Fruit fly (Drosophila melanogaster): ENCODE data around the gene bur.
A peak's percentile ranks its signal among the peaks of the same experiment; 100 is the strongest.

The bur gene

DNA sequence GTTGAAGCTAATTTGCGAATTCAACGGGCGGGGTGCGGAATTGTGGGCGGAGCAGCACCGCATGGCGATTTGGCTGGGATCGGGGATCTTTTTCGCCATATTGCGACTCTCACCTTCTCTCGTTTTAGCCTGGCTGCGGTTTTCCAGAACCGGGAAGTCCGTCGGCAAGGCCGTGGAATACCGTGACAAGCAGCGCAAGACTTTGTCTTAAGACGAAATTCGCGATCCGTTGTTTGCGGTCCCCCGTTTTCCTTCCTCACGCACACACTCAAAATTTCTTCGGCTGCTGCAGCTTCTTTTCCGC, 314 bp downstream of the bur start:
- no peak for TF ChIP-seq noc (tag; optimal IDR thresholded peaks at IDR 0.05)

DNA sequence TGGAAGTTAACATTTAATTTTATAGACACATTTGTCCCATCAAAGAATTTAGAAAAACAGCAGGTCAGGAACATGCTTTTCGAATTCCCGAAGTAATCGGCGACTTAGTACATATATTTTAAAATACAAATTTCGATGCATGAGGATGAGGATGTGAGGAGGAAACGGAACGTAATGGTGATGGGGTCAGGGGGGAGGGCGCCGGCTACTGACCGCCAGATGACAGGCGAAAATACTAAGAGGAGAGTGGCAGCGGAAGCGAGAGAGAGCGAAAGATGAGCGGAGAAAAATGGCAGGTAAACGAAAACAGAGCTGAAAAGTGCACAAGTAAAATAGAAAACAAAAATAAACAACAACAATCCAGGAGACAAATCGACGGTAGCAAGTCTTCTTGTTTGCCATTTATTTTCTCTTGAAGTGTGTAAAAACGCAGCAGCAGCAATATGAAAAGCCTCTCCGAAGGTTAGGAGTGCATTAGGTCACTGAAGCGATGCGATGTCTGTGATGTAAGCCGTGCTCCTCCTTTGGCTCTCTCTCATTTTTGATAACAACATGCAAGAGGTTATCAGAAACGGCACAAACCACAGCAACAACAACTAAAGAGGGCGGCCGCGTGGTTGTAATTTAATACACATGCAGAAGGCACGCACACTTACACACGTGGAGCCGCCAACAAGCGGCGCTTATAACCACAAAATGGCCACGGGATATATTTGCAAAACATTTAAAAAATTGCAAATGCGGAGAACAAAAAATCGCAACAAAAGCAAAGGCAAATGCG, 857 bp downstream of the bur start:
- no peak for TF ChIP-seq noc (tag; optimal IDR thresholded peaks at IDR 0.05)

DNA sequence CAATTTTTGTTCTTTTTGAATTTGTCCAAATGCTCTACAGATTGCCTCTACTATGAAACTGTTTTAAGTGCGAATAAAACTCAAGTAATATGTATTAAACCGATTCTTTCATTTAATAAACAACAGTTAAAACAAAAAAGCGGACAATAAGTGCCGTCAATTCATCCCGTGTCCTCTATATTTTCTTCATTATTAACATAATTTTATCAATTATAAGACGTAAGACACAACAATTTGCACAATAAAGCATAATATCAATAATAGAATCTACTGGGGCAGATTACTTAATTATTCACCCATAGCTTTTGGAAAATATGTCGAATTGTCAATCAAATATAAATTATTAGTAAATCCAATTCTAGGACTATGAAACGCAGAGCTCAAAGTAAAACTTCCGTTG, 6.6 kb downstream of the bur start, which contains the start of gene CG31627:
Gene CG31627 (plus strand): TSS at position 301 of the 400 bp plus-strand sequence.
- no peak for TF ChIP-seq noc (tag; optimal IDR thresholded peaks at IDR 0.05)

DNA sequence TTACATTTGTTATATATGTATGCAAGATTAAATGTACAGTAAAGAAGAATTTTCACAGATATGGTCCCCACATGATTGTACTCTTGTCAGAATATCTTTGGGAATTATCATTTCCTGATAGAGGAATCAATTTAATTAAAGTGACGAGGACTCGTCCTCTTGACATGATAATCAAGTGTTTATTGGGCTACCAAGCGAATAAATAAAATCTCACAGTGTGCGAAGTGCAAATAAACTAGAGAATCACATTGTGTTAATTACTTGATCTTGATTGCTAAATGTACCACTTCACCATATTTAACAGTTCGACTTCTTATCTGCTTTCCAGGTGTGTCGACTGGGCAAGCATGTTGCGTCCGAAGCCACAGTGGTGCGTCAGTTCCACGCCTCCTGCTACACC, 9.6 kb downstream of the bur start:
- TF ChIP-seq noc (tag; optimal IDR thresholded peaks at IDR 0.05): no peak

DNA sequence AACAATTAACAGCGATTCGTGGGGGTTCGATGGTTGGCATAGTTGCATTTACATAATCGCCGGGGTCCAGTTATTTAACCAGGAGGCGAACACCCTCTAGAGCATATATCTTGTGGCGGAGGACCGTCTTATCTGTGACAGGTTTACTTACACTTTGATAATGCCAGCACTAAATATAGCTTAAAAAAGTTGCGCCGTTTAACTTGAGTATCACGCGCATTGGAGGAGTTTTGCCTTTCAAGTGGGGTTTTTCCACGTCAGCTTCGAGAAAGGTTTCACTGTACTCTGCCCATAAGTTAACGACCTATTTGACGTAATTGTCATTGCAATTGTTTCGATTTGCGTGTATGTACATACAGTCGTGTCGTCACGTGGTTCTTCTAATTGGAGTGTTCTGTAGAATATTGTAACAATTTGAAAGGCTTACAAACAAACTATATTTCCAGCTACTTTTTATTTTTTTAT, 10.3 kb downstream of the bur start:
- no peak for TF ChIP-seq noc (tag; optimal IDR thresholded peaks at IDR 0.05)

DNA sequence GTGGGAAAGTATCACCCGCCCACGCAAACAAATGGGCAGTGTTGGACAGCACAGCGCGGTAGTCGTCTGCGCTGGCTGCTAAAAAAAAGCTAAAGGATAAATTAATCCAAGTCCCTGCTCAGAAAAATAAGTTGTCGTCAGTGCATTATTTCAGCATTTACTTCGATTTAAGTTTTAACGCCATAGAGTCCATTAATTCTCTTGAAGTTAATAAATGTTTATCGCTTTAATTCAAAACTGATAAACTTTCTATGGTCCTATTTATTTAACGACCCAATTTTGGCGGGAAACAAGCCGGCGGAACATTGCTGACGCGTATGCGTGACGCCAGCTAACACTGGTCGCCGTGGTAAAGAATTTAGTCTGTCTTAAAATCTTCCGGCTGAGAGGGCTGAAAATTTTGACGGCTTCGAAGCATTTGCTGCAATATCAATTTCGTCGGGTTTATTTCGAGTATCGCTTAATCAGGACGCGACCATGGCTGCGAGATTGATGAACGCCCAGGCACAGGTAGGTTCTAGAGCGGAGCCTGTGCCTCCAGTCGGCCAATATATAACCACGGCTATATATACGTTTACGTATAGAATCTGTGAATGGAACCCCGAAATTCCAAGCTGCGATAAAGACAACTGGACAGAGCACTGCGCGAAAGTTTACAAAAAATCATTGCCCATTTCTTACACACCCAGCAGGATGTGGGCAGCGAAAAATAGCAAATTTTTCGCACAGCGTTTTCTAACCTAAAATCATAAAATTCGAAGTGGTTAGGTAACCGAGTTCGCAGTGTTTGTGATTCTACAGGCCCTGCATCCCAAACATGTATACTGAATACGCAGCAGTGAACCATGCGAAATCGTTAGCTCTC, 11.0 kb downstream of the bur start, which contains the start of the genes mAcon1, CG43345 and CG43346:
Gene mAcon1 (plus strand): TSS at position 276 of the 865 bp plus-strand sequence.
Gene CG43345 (minus strand): TSS at position 287 of the 865 bp plus-strand sequence.
Gene CG43346 (minus strand): TSS at position 287 of the 865 bp plus-strand sequence.
- TF ChIP-seq noc (tag; optimal IDR thresholded peaks at IDR 0.05): peak; percentile 91

DNA sequence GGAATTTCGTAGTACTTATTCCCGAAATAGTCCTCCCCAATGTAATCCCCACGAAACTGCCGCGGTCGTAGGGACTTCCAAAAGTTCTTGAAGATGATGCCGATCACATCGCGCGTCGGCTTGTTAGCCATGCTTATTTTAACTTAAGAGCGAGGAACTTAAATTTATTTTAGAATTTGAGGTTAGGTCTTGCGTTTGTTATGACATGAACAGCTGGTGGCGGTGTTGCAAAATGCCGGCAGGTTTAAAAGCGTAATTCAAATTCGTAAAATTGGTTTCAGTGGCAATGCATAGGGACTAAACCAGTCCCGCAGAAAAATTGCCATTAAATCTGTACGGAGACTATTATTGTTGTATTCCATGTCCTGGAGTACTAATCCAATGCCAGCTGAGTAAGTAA, 13.1 kb downstream of the bur start:
- peak; percentile 17 for TF ChIP-seq noc (tag; optimal IDR thresholded peaks at IDR 0.05)

DNA sequence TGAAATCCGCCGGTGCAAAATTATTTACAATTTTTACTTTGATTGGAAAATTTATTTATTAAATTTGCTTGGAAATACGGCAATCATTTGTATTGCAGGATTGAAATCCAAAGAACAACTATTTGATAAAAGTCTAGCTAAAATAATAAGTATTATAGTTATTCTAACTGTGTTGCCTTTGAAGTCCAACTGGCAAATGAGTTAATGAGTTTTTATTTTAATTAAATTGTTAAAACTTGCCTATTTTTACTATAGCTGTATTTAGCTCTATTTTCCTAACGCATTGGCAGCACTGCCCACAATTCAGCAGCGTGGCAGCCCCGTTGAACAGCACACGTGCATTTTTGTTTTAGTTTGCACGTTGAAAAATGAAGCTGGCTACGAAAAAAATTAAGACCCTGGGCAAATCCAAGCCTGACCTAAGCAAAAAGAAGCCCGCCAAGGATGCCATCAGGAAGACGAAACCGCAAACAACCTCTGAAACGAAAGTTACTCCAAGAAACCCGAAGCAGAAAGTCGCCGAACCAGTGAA, 16.1 kb downstream of the bur start, which contains the start of gene Noc2:
Gene Noc2 (plus strand): TSS at position 331 of the 532 bp plus-strand sequence.
- no peak for TF ChIP-seq noc (tag; optimal IDR thresholded peaks at IDR 0.05)

DNA sequence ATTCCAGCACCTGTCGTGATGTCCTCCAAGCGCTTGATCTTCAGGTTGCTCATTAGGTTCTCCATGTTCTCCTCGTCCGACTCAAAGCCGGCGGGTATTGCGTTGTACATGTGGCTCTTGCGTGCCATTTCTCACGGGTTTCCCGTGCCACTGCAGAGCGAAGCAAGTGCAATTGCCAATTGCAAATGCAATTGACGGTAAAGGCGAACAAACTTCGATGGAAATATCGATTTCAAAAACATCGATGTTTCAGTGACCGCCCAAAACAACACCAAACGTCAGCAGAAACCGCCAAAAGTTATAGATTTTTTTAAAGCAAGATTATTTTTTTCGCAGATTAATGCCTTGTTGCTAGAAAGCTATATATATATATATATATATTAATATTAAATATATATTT, 16.6 kb downstream of the bur start, which contains the start of gene Nbr:
Gene Nbr (minus strand): TSS at position 209 of the 400 bp plus-strand sequence.
- TF ChIP-seq noc (tag; optimal IDR thresholded peaks at IDR 0.05): no peak

DNA sequence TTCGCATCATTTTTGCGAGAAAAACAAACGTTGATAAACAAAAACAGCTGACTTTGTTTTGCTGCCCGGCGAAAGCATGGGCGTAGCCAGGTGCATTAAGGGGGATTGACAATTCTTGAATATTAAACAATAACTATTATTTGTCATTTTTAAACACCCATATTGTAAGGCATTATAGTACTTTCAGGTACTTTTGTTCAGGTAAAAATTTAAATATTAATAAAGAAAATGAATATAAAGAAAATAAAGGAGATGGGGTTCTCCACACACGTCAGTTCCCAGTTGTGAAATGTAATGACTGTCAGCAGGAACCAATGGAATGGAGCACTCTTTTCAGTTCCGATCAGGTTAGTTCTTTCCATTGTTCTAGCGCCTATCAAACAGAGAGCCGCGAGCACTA, 20.9 kb downstream of the bur start, which contains the start of the genes Coq3 and Pld3:
Gene Coq3 (minus strand): TSS at position 58 of the 400 bp plus-strand sequence.
Gene Pld3 (plus strand): TSS at position 294 of the 400 bp plus-strand sequence.
- TF ChIP-seq noc (tag; optimal IDR thresholded peaks at IDR 0.05): peak; percentile 96

DNA sequence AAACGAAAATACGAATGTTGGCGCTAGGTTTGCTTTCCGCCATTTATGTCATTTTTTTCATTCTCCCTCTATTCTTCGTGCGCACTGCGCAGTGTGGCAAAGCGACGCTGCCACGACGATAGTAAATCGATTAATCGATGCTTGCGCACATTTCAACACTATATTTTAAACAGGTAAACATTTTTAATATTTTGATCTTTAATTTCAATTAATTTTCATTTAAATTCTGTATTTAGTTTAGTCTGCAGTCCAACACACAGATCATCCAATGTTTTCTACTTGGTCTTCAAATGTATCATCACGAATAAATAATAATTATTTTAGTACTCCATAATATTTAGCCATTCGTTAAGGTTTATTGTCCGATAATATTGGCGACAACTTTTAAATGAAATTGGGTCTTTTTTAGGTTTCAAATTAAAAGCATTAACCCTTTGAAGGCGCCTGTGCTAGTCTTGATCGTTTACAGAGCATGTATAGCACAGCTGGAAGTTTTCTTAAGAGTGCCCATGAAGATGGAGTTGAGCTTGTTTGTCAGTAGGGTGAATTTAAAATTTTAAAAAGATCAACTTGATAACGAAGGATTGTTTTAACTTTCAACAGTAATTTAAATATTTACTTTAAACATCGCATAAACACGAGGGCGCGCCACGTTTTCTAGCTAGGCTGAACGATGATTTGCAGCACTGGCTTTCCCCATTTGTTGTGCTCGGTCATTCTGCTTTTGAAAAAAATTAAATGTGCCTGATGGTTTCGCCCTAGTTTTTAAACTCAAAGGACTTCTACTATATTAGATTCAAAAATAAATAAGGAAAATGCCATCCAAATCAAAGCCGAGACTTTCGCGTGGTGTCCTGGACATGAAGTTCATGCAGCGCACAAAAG, 23.1 kb downstream of the bur start, which contains the start of the genes Mpp6 and E2f2:
Gene Mpp6 (plus strand): TSS at position 133 of the 885 bp plus-strand sequence.
Gene E2f2 (minus strand): TSS at position 594 of the 885 bp plus-strand sequence.
- TF ChIP-seq noc (tag; optimal IDR thresholded peaks at IDR 0.05): no peak

DNA sequence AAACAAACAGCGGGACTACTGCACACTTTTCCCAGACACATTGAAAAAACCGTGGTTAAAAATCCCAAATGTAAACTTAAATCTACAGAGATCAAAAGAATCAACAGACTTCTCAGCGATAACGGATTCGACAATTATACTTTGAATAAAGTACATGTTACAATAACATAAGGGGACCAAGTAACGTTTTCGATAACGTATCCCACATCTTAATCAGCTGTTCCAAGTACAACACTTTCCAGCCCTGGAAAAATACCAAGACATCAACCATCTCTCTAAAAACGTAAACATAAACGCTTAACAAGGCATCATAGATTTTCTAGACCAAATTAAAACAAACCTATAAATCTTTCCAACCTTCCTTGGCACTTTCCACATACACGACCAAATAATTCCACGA, 25.6 kb downstream of the bur start:
- TF ChIP-seq noc (tag; optimal IDR thresholded peaks at IDR 0.05): no peak

DNA sequence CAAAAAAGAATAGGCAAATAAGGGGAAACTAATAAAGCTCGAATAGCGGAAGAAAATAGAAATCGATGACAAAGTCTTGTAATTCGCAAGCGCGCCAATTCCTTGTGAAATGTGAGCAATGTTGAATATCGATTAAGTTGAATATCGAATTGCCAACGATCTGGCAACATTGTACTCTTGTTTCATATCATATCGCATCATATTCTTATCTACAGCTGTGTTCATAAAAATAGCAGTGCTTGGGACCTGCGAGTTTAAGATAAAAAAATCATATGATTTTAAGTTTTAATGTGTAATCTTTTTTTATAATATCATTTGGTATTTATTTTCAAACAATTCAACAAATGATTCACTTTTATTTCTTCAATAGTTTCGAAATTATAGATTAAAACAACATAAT, 30.4 kb downstream of the bur start:
- no peak for TF ChIP-seq noc (tag; optimal IDR thresholded peaks at IDR 0.05)

DNA sequence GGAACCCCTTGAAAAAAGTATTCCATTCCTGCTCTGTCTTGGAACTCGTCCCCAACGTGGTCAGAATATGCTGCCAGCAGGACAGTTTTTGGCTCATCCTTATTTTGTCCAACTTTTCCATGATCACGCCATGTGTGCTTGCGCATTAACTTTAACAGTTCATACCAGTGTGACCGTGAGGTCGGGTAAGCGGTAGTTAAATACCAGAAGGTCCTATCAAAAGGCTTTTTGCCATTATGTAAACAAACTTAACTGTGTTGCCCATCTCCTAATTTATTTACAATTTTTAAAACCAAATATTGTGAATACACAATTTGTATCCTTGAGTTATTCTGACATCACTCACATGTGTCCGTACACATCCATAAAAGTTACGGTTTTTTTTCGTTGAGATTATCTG, 31.2 kb downstream of the bur start, which contains the start of gene del:
Gene del (minus strand): TSS at position 305 of the 400 bp plus-strand sequence.
- TF ChIP-seq noc (tag; optimal IDR thresholded peaks at IDR 0.05): no peak

DNA sequence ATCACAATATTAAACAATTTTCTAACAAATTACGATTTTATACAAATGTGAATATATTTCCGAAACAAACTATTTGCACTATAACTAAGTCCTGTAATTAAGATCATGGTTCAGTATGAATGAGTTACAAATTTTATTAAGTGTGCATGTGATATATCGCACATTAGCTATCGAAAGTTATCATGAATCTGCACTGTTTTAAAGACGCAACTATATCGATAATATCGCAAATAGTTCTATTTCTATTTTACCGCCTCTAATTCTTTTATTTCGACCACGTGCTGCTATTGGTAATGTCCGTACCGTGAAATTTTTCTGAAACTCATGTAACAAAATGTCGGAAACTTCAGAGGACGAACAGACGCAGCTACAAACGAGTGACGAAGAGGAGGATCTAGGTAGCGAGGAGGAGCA, 36.5 kb downstream of the bur start, which contains the start of gene pths:
Gene pths (plus strand): TSS at position 258 of the 414 bp plus-strand sequence.
- no peak for TF ChIP-seq noc (tag; optimal IDR thresholded peaks at IDR 0.05)
